Fruit fly (Drosophila melanogaster): ENCODE data around the gene CG10555.

Gene CG10555

DNA sequence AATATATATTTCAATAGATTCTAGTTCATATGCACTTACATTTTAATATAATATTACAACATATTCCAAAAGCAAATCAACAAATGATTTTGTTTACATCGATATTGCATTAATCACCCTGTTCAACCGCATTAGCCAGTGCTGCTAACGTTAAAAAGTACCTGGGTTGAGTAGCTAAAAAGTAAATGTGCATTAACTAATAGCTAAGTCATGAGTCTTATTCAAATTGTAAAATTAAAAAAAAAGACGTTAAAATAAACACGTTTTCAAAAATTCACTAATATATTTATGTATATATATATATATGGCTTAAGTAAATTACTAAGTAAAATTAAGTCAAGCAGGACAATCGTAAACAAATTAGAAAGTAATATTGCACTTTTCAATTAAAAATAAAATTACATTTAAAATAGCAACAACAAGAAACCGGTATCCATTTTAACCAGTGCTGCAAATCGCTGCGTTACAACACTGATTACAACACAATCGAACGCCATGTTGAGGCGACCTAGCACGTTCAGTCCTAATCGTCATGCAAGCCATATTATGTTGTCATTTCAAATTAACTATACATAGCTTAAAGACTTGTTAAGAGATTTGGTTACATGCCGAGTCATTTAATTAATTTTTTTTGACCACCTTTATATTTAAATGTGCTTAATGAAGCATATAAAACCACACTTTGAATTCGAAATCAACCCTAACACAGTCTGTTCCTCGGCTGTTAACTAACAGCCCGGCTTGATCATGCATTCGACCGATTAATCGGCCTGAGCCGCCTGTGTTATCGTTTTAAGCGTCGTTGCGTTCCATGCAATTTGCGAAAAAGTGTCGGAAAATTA is at the start of gene CG10555 (continued):
- TF ChIP-seq CG2889 (GFP tag; IDR thresholded peaks at IDR 0.05) (peak; percentile 76), B-H2 (GFP tag; optimal IDR thresholded peaks at IDR 0.05) (peak; percentile 66), MESR4 (GFP tag; optimal IDR thresholded peaks at IDR 0.05) (no peak), CG9727 (GFP tag; optimal IDR thresholded peaks at IDR 0.05) (peak; percentile 92), sug (tag; optimal IDR thresholded peaks at IDR 0.05) (peak; percentile 73), nau (GFP tag; optimal IDR thresholded peaks at IDR 0.05) (no peak), bowl (GFP tag; IDR thresholded peaks at IDR 0.05) (peak; percentile 51; the same call in 1 of the 2 replicates), tll (GFP tag; optimal IDR thresholded peaks at IDR 0.05) (no peak), peb (GFP tag; IDR thresholded peaks at IDR 0.05) (peak; percentile 68), YL-1 (GFP tag; optimal IDR thresholded peaks at IDR 0.05) (no peak), Adf1 (GFP tag; IDR thresholded peaks at IDR 0.05) (peak; percentile 54), CG17186 (GFP tag; optimal IDR thresholded peaks at IDR 0.05) (peak; percentile 17), tio (GFP tag; optimal IDR thresholded peaks at IDR 0.05) (peak; percentile 85), CG6654 (GFP tag; optimal IDR thresholded peaks at IDR 0.05) (peak; percentile 47), disco-r (GFP tag; optimal IDR thresholded peaks at IDR 0.05) (peak; percentile 88), CG11696 (GFP tag; IDR thresholded peaks at IDR 0.05) (0 out of 2 replicates have a peak, but pooled peaks have one; percentile 48), CG4707 (GFP tag; optimal IDR thresholded peaks at IDR 0.05) (no peak), ranshi (GFP tag; IDR thresholded peaks at IDR 0.05) (peak; percentile 84), BEAF-32 (GFP tag; optimal IDR thresholded peaks at IDR 0.05) (peak; percentile 53), exex (tag; optimal IDR thresholded peaks at IDR 0.05) (peak; percentile 36), ab (GFP tag; optimal IDR thresholded peaks at IDR 0.05) (peak; percentile 94), Nf-YA (GFP tag; IDR thresholded peaks at IDR 0.05) (no peak; the same call in 1 of the 2 replicates), sd (tag; optimal IDR thresholded peaks at IDR 0.05) (no peak), bab2 (GFP tag; optimal IDR thresholded peaks at IDR 0.05) (peak; percentile 79), dimm (GFP tag; IDR thresholded peaks at IDR 0.05) (peak; percentile 52), dysf (GFP tag; IDR thresholded peaks at IDR 0.05) (peak; percentile 94), maf-S (GFP tag; optimal IDR thresholded peaks at IDR 0.05) (peak; percentile 85), Oli (tag; optimal IDR thresholded peaks at IDR 0.05) (peak; percentile 62), tup (GFP tag; optimal IDR thresholded peaks at IDR 0.05) (peak; percentile 83), CG1792 (GFP tag; optimal IDR thresholded peaks at IDR 0.05) (peak; percentile 99), CG3995 (GFP tag; optimal IDR thresholded peaks at IDR 0.05) (peak; percentile 53), CG2120 (GFP tag; optimal IDR thresholded peaks at IDR 0.05) (peak; percentile 95), stc (GFP tag; IDR thresholded peaks at IDR 0.05) (peak; percentile 84), dpn (GFP tag; optimal IDR thresholded peaks at IDR 0.05) (peak; percentile 46 to 87), CG10959 (GFP tag; IDR thresholded peaks at IDR 0.05) (peak; percentile 94), ftz-f1 (GFP tag; optimal IDR thresholded peaks at IDR 0.05) (no peak), pnt (GFP tag; optimal IDR thresholded peaks at IDR 0.05) (peak; percentile 67), CG1024 (GFP tag; IDR thresholded peaks at IDR 0.05) (peak; percentile 51), lab (GFP tag; optimal IDR thresholded peaks at IDR 0.05) (peak; percentile 79), CG8281 (tag; optimal IDR thresholded peaks at IDR 0.05) (no peak), jigr1 (GFP tag; IDR thresholded peaks at IDR 0.05) (peak; percentile 72; the same call in 2 of the 3 replicates), cad (GFP tag; optimal IDR thresholded peaks at IDR 0.05) (no peak), Dbx (GFP tag; IDR thresholded peaks at IDR 0.05) (peak; percentile 92), CG7556 (GFP tag; optimal IDR thresholded peaks at IDR 0.05) (peak; percentile 80), tx (GFP tag; optimal IDR thresholded peaks at IDR 0.05) (peak; percentile 91), C15 (GFP tag; IDR thresholded peaks at IDR 0.05) (0 out of 3 replicates have a peak, but pooled peaks have one; percentile 14), al (GFP tag; IDR thresholded peaks at IDR 0.05) (peak; percentile 74), CG8290 (GFP tag; optimal IDR thresholded peaks at IDR 0.05) (peak; percentile 22), CG8290 (tag; optimal IDR thresholded peaks at IDR 0.05) (peak; percentile 64 to 81), esg (GFP tag; conservative IDR thresholded peaks at IDR 0.05) (peak; percentile 90)
